Fruit fly (Drosophila melanogaster) whole organism: Measurements from ENCODE around the gene CG1368.

Experiments
- EcR ChIP-seq, 2 experiments: fragments of >200 bp; optimal IDR thresholded peaks; 2 replicates each; lab custom pipeline; 2017; ENCODE audit warnings: missing biosample characterization in 2 of 2, missing genetic modification characterization in 2 of 2, missing genetic modification reagents in 2 of 2
- pan ChIP-seq: fragments of >200 bp; optimal IDR thresholded peaks from 2 replicates; lab custom pipeline; 2017
- psq ChIP-seq: fragments of >200 bp; optimal IDR thresholded peaks from 2 replicates; lab custom pipeline; 2017
- usp ChIP-seq: fragments of >200 bp; optimal IDR thresholded peaks from 2 replicates; lab custom pipeline; 2017; ENCODE audit warnings: missing biosample characterization, missing genetic modification characterization, mixed read lengths

DNA sequence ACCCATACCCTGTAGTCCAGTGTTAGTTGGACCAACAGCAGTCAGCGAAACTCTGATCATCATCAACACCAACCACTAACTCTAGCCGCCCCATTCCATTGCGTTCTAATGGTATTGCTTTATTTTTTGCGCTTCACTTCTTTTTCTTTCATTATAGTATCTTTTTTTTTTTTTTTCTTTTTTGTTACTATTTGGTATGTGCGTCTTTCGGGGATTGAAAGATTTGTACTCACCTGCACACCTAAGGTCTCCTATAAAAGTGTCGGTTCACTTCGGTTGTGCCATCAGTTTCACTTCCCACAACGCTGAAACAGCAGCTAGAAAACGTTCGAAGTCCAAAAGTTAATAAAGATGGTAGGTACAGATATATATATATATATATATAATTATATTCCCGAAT is 14.7 kb downstream of the CG1368 start, which contains the start of gene CG11585:
- TF ChIP-seq psq (lab: Kevin White, UChicago) = no peak
- no peak for TF ChIP-seq pan (lab: Kevin White, UChicago)
- no peak for TF ChIP-seq EcR (GFP tag; optimal IDR thresholded peaks at IDR 0.05; lab: Kevin White, UChicago)
- no peak for TF ChIP-seq usp (GFP tag; lab: Kevin White, UChicago)
